Worm (Caenorhabditis elegans): ENCODE data around the gene ZK1010.4.

The ZK1010.4 gene

DNA sequence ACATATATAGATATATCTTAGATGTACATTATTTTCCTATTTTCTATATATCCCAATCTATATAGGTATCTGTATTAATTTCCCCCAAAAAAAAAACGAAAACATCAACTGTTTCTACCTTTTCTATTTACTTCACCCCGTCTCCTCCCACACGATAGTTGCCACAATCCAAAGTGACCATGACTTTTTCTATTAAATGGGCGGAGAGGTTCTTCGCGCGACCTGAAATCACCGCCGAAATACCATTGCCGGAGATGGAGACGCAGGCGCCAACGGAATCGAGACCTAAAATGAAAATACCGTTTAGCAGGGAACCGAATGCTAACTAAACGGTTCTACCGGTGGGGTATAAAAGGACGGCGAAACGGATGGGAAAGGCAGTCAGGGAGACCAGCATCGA, 37.7 kb downstream of the ZK1010.4 start, which contains the start of gene col-98:
TSS of gene col-98 (plus strand) at position 390 of the 400 bp plus-strand sequence.
- peak; percentile 29 for TF ChIP-seq nhr-21 (tag; optimal IDR thresholded peaks at IDR 0.05)
- TF ChIP-seq nhr-77 (tag; optimal IDR thresholded peaks at IDR 0.05) = no peak
- TF ChIP-seq sma-3 (GFP tag; optimal IDR thresholded peaks at IDR 0.05) = peak; percentile 2

DNA sequence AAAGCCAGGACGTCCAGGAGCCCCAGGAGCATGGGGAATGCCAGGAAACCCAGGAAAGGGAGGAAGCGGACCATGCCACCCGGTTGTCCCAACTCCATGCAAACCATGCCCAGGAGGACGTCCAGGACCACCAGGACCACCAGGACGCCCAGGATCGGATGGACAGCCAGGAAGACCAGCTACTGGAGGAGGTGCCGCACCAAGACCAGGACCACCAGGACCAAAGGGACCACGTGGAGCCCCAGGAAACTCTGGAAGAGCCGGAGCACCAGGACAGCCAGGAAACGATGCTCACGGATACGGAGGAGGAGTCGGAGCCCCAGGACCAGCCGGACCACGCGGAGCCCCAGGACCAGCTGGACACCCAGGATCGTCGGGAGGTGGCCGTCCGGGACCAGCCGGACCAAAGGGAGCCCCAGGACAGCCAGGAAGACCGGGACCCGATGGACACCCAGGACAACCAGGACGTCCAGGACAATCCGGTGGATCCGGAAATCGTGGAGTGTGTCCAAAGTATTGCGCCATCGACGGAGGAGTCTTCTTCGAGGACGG, 38.8 kb downstream of the ZK1010.4 start:
- no peak for TF ChIP-seq gmeb-1 (tag; optimal IDR thresholded peaks at IDR 0.05)
- TF ChIP-seq ztf-1 (GFP tag; conservative IDR thresholded peaks at IDR 0.05) = no peak
- no peak for TF ChIP-seq elt-1 (tag; optimal IDR thresholded peaks at IDR 0.05)
- TF ChIP-seq sma-3 (GFP tag; optimal IDR thresholded peaks at IDR 0.05) = no peak
- no peak for TF ChIP-seq ama-1 (optimal IDR thresholded peaks at IDR 0.05)
- TF ChIP-seq ztf-11 (tag; optimal IDR thresholded peaks at IDR 0.05) = no peak
- no peak for TF ChIP-seq nhr-23 (tag; optimal IDR thresholded peaks at IDR 0.05)
- no peak for TF ChIP-seq dmd-4 (tag; optimal IDR thresholded peaks at IDR 0.05)
- no peak for TF ChIP-seq nhr-77 (tag; optimal IDR thresholded peaks at IDR 0.05)
- no peak for TF ChIP-seq peb-1 (tag; optimal IDR thresholded peaks at IDR 0.05)
- no peak for TF ChIP-seq mab-5 (tag; optimal IDR thresholded peaks at IDR 0.05)
- no peak for TF ChIP-seq lin-39 (tag; optimal IDR thresholded peaks at IDR 0.05)
- TF ChIP-seq unc-55 (GFP tag; optimal IDR thresholded peaks at IDR 0.05) = no peak
- TF ChIP-seq aly-2 (tag; optimal IDR thresholded peaks at IDR 0.05) = no peak

DNA sequence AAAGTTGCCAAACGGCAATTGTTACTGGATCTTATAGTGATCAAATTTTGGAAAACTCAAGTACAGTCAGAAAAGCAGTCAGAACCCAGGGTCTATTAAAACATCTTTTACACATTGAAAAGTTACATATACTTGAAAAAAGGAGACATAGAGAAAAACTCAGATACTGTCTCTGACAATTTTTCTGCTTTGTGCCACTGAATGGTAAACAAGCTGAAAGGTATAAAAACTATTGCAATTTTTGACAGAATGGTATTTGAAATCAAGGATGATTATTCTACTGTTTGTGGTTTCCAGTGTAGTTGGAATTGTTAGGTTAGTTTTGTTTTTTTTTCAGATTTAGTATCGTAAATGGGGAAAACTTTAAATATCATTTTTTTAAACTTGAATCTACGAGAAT, 39.9 kb downstream of the ZK1010.4 start, which contains the start of gene cyp-13A11:
TSS of gene cyp-13A11 (plus strand) at position 266 of the 400 bp plus-strand sequence.
- TF ChIP-seq nhr-6 (tag; optimal IDR thresholded peaks at IDR 0.05) (no peak), lin-11 (tag; optimal IDR thresholded peaks at IDR 0.05) (no peak), ztf-4 (tag; optimal IDR thresholded peaks at IDR 0.05) (no peak), unc-62 (GFP tag; optimal IDR thresholded peaks at IDR 0.05) (no peak), lin-39 (tag; optimal IDR thresholded peaks at IDR 0.05) (no peak)

DNA sequence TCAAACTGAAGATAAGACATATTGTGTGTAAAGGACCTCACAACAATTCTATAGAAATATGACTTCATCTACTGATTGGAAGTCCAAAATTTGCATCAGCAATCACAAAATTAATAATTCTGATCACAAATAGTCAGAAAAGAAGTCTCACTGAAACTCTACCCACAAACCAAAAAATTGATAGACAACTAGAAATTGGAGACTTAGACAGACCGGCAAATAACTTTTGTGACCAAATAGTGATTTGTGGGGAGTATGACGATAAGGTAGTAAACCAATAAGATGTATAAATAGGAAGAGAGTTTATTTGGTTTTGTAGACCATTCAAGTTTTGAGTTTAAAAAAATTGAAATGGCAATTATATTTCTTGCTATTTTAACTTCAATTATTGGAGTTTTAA, 43.4 kb downstream of the ZK1010.4 start, which contains the start of gene cyp-13A12:
TSS of gene cyp-13A12 (plus strand) at position 267 of the 400 bp plus-strand sequence.
- TF ChIP-seq unc-39 (tag; optimal IDR thresholded peaks at IDR 0.05) (no peak), sma-9 (GFP tag; optimal IDR thresholded peaks at IDR 0.05) (peak; percentile 4), sma-9 (tag; optimal IDR thresholded peaks at IDR 0.05) (no peak), mbf-1 (tag; optimal IDR thresholded peaks at IDR 0.05) (no peak), unc-62 (GFP tag; optimal IDR thresholded peaks at IDR 0.05) (no peak), zag-1 (tag; optimal IDR thresholded peaks at IDR 0.05) (no peak), ztf-4 (tag; optimal IDR thresholded peaks at IDR 0.05) (no peak), nhr-10 (tag; optimal IDR thresholded peaks at IDR 0.05) (no peak), C34F6.9 (tag; optimal IDR thresholded peaks at IDR 0.05) (no peak), fos-1 (tag; optimal IDR thresholded peaks at IDR 0.05) (peak; percentile 64), nhr-21 (tag; optimal IDR thresholded peaks at IDR 0.05) (no peak), aly-2 (tag; optimal IDR thresholded peaks at IDR 0.05) (no peak)

DNA sequence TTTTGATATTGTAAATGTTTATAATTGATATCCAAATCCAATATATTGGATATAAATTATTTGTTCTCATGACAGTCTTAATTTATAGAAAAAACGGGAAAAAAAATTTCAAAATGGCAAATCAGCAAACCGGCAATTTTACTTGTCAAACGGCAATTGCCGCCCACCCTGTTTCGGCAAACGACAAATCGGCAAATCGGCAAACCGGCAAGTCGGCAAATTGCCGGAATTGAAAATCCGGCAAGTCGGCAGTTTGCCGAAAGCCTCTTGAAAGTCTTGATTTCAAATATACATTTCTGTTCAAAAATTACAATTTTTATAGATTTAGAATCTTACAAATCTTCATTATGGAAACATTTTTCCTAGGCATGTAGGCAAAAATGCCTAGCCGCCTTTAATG, 47.1 kb downstream of the ZK1010.4 start:
- no peak for TF ChIP-seq lin-39 (tag; optimal IDR thresholded peaks at IDR 0.05)
- TF ChIP-seq lin-13 (GFP tag; optimal IDR thresholded peaks at IDR 0.05) = no peak

DNA sequence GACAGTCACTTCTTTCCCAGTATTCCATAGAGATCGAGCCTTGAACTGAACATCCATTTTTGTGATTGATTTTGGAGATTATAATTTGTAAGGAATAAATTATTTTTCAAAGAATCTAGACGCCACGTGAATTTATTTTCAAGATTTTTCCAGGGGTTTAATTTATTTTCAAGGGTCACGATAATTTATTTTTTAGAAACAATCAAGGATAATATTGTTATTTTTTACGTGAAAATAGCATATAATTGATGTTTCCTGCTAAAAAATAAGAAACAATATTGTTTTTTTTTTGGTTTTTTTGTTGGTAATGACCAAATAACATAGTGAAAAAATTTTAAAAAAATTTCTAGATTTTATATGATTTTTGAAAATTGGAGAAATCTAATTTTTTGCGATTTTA, 48.7 kb downstream of the ZK1010.4 start, which contains the start of gene F14F7.4:
TSS of gene F14F7.4 (minus strand) at position 101 of the 400 bp plus-strand sequence.
- TF ChIP-seq ceh-82 (tag; optimal IDR thresholded peaks at IDR 0.05) (no peak), ztf-11 (tag; optimal IDR thresholded peaks at IDR 0.05) (no peak), egl-27 (tag; optimal IDR thresholded peaks at IDR 0.05) (no peak), blmp-1 (tag; optimal IDR thresholded peaks at IDR 0.05; ENCODE audit: insufficient read depth) (no peak), fos-1 (tag; optimal IDR thresholded peaks at IDR 0.05) (no peak), elt-3 (tag; optimal IDR thresholded peaks at IDR 0.05) (no peak), ama-1 (optimal IDR thresholded peaks at IDR 0.05) (no peak)

All from whole organism, L2 larva.